Fruit fly (Drosophila melanogaster) whole organism, embryonic: ENCODE measurements around the gene Sec15.

ENCODE experiments used
- ATbp ChIP-seq: fragments of 200-800 bp; sonication (Bioruptor generic); optimal IDR thresholded peaks from 2 replicates; lab custom pipeline; 2017; ENCODE audit warnings: missing biosample characterization, mild to moderate bottlenecking, missing genetic modification characterization, missing genetic modification reagents
- Abd-B ChIP-seq: fragments of 200-800 bp; sonication (Bioruptor generic); optimal IDR thresholded peaks from 2 replicates; lab custom pipeline; 2018; ENCODE audit warnings: missing biosample characterization, mild to moderate bottlenecking, missing genetic modification characterization, moderate library complexity
- Adf1 ChIP-seq: fragments of 200-800 bp; sonication (Bioruptor generic); IDR thresholded peaks from 2 replicates; pipeline ENCODE4 v1.3.6; 2022; ENCODE audit warnings: missing biosample characterization, missing genetic modification characterization
- Asciz ChIP-seq: fragments of 200-800 bp; sonication (Bioruptor generic); optimal IDR thresholded peaks from 2 replicates; lab custom pipeline; 2017; ENCODE audit warnings: missing biosample characterization, mild to moderate bottlenecking, missing genetic modification characterization, missing genetic modification reagents
- CG10462 ChIP-seq: fragments of 200-800 bp; sonication (Bioruptor generic); optimal IDR thresholded peaks from 2 replicates; lab custom pipeline; 2016; ENCODE audit warnings: missing biosample characterization, missing genetic modification characterization
- CG11085 ChIP-seq: fragments of 200-800 bp; sonication (Bioruptor generic); IDR thresholded peaks from 2 replicates; pipeline ENCODE4 v1.3.6; 2022; ENCODE audit warnings: missing biosample characterization, missing genetic modification characterization
- CG12236 ChIP-seq: fragments of 200-800 bp; sonication (Bioruptor generic); optimal IDR thresholded peaks from 2 replicates; lab custom pipeline; 2016; ENCODE audit warnings: missing biosample characterization, missing genetic modification characterization
- CG1603 ChIP-seq: fragments of 200-800 bp; sonication (Bioruptor generic); optimal IDR thresholded peaks from 2 replicates; lab custom pipeline; 2019; ENCODE audit warnings: missing biosample characterization, mild to moderate bottlenecking, missing genetic modification characterization, moderate library complexity
- CG16863 ChIP-seq: fragments of 200-800 bp; sonication (Bioruptor generic); optimal IDR thresholded peaks from 3 replicates; lab custom pipeline; 2016; ENCODE audit warnings: missing biosample characterization, missing genetic modification characterization
- CG17361 ChIP-seq: fragments of 200-800 bp; sonication (Bioruptor generic); IDR thresholded peaks from 3 replicates; pipeline ENCODE4 v1.3.6; 2022; ENCODE audit warnings: missing biosample characterization, missing genetic modification characterization
- CG17912 ChIP-seq: fragments of 200-800 bp; sonication (Bioruptor generic); optimal IDR thresholded peaks from 2 replicates; lab custom pipeline; 2018; ENCODE audit warnings: missing biosample characterization, mild to moderate bottlenecking, missing genetic modification characterization
- CG18764 ChIP-seq: fragments of 200-800 bp; sonication (Bioruptor generic); optimal IDR thresholded peaks from 3 replicates; lab custom pipeline; 2016; ENCODE audit warnings: missing biosample characterization, missing genetic modification characterization
- CG2199 ChIP-seq: fragments of 200-800 bp; sonication (Bioruptor generic); IDR thresholded peaks from 3 replicates; pipeline ENCODE4 v1.3.6; 2022; ENCODE audit warnings: missing biosample characterization, missing genetic modification characterization
- CG30431 ChIP-seq: fragments of 200-800 bp; sonication (Bioruptor generic); optimal IDR thresholded peaks from 2 replicates; lab custom pipeline; 2017; ENCODE audit warnings: missing biosample characterization, missing genetic modification characterization
- CG31388 ChIP-seq: fragments of 200-800 bp; sonication (Bioruptor generic); optimal IDR thresholded peaks from 2 replicates; lab custom pipeline; 2016; ENCODE audit warnings: missing biosample characterization, missing genetic modification characterization
- CG3726 ChIP-seq: fragments of 200-800 bp; sonication (Bioruptor generic); IDR thresholded peaks from 3 replicates; pipeline ENCODE4, ENCODE4 v1.3.6; 2022; ENCODE audit warnings: missing biosample characterization, missing genetic modification characterization
- CG4404 ChIP-seq: fragments of 200-800 bp; sonication (Bioruptor generic); IDR thresholded peaks from 2 replicates; pipeline ENCODE4 v1.3.6; 2022; ENCODE audit warnings: missing biosample characterization, missing genetic modification characterization
- CG4730 ChIP-seq: fragments of 200-800 bp; sonication (Bioruptor generic); IDR thresholded peaks from 2 replicates; pipeline ENCODE4 v1.3.6; 2022; ENCODE audit warnings: missing biosample characterization, missing genetic modification characterization
- CG4854 ChIP-seq: fragments of 200-800 bp; sonication (Bioruptor generic); optimal IDR thresholded peaks from 2 replicates; lab custom pipeline; 2016; ENCODE audit warnings: missing biosample characterization, missing genetic modification characterization, inconsistent platforms
- CG5245 ChIP-seq: fragments of 200-800 bp; sonication (Bioruptor generic); optimal IDR thresholded peaks from 3 replicates; lab custom pipeline; 2016; ENCODE audit warnings: missing biosample characterization, missing genetic modification characterization
- CG7963 ChIP-seq: fragments of 200-800 bp; sonication (Bioruptor generic); IDR thresholded peaks from 3 replicates; pipeline ENCODE4 v1.3.6; 2022; ENCODE audit warnings: missing biosample characterization, missing genetic modification characterization; ENCODE audit not compliant: partially characterized antibody
- CG9797 ChIP-seq: fragments of 200-800 bp; sonication (Bioruptor generic); optimal IDR thresholded peaks from 3 replicates; lab custom pipeline; 2018; ENCODE audit warnings: missing biosample characterization, mild to moderate bottlenecking, missing genetic modification characterization
- Oaz ChIP-seq: fragments of 200-800 bp; sonication (Bioruptor generic); IDR thresholded peaks from 2 replicates; pipeline ENCODE4 v1.3.6; 2022; ENCODE audit warnings: missing biosample characterization, missing genetic modification characterization
- Oli ChIP-seq: fragments of 200-800 bp; sonication (Bioruptor generic); optimal IDR thresholded peaks from 2 replicates; lab custom pipeline; 2018; ENCODE audit warnings: missing biosample characterization, mild to moderate bottlenecking, missing genetic modification characterization, moderate library complexity
- PHDP ChIP-seq: fragments of 200-800 bp; sonication (Bioruptor generic); optimal IDR thresholded peaks from 3 replicates; lab custom pipeline; 2018; ENCODE audit warnings: missing biosample characterization, mild to moderate bottlenecking, missing genetic modification characterization, moderate library complexity
- Side ChIP-seq: fragments of 200-800 bp; sonication (Bioruptor generic); optimal IDR thresholded peaks from 2 replicates; lab custom pipeline; 2016; ENCODE audit warnings: missing biosample characterization, missing genetic modification characterization
- Sin3A ChIP-seq: fragments of >200 bp; optimal IDR thresholded peaks from 2 replicates; lab custom pipeline; 2018
- Six4 ChIP-seq: fragments of 200-800 bp; sonication (Bioruptor generic); optimal IDR thresholded peaks from 2 replicates; lab custom pipeline; 2016; ENCODE audit warnings: missing biosample characterization, missing genetic modification characterization
- cg ChIP-seq: fragments of 200-800 bp; sonication (Bioruptor generic); optimal IDR thresholded peaks from 3 replicates; lab custom pipeline; 2019; ENCODE audit warnings: missing biosample characterization, mild to moderate bottlenecking, missing genetic modification characterization, moderate library complexity
- cwo ChIP-seq: fragments of 200-800 bp; sonication (Bioruptor generic); optimal IDR thresholded peaks from 3 replicates; lab custom pipeline; 2017; ENCODE audit warnings: missing biosample characterization, missing genetic modification characterization, mild to moderate bottlenecking, moderate library complexity, missing genetic modification reagents
- eve ChIP-seq, 2 experiments: fragments of >200 bp; optimal IDR thresholded peaks; 2 replicates each; lab custom pipeline; 2017; ENCODE audit warnings: missing biosample characterization in 2 of 2, missing genetic modification characterization in 2 of 2
- gcm2 ChIP-seq: fragments of 200-800 bp; sonication (Bioruptor generic); optimal IDR thresholded peaks from 2 replicates; lab custom pipeline; 2016; ENCODE audit warnings: missing biosample characterization, missing genetic modification characterization
- ham ChIP-seq: fragments of 200-800 bp; sonication (Bioruptor generic); IDR thresholded peaks from 2 replicates; pipeline ENCODE4 v1.3.6; 2022; ENCODE audit warnings: missing biosample characterization, missing genetic modification characterization
- inv ChIP-seq: fragments of 200-800 bp; sonication (Bioruptor generic); IDR thresholded peaks from 2 replicates; pipeline ENCODE4 v1.3.6; 2022; ENCODE audit warnings: missing biosample characterization, missing genetic modification characterization; ENCODE audit not compliant: partially characterized antibody
- ken ChIP-seq: fragments of 200-800 bp; sonication (Bioruptor generic); IDR thresholded peaks from 3 replicates; pipeline ENCODE4 v1.3.6; 2022; ENCODE audit warnings: missing biosample characterization, missing genetic modification characterization
- luna ChIP-seq: fragments of 200-800 bp; sonication (Bioruptor generic); optimal IDR thresholded peaks from 2 replicates; lab custom pipeline; 2016; ENCODE audit warnings: missing biosample characterization, missing genetic modification characterization
- mirr ChIP-seq: fragments of 200-800 bp; sonication (Bioruptor generic); optimal IDR thresholded peaks from 3 replicates; lab custom pipeline; 2018; ENCODE audit warnings: missing biosample characterization, mild to moderate bottlenecking, missing genetic modification characterization
- nom ChIP-seq: fragments of 200-800 bp; sonication (Bioruptor generic); optimal IDR thresholded peaks from 2 replicates; lab custom pipeline; 2017; ENCODE audit warnings: missing biosample characterization, missing genetic modification characterization, mild to moderate bottlenecking, moderate library complexity, missing genetic modification reagents
- pita ChIP-seq: fragments of 200-800 bp; sonication (Bioruptor generic); optimal IDR thresholded peaks from 2 replicates; lab custom pipeline; 2017; ENCODE audit warnings: missing biosample characterization, mild to moderate bottlenecking, missing genetic modification characterization
- pnt ChIP-seq: fragments of 200-800 bp; sonication (Bioruptor generic); optimal IDR thresholded peaks from 3 replicates; lab custom pipeline; 2016; ENCODE audit warnings: missing biosample characterization, missing genetic modification characterization
- ro ChIP-seq: fragments of 200-800 bp; sonication (Bioruptor generic); IDR thresholded peaks from 2 replicates; pipeline ENCODE4 v1.3.6; 2022; ENCODE audit warnings: missing biosample characterization, missing genetic modification characterization
- sens ChIP-seq: fragments of 200-800 bp; sonication (Bioruptor generic); peaks from one replicate; lab custom pipeline; 2016; ENCODE audit warnings: missing biosample characterization, missing genetic modification characterization
- slbo ChIP-seq: fragments of 200-800 bp; sonication (Bioruptor generic); IDR thresholded peaks from 2 replicates; pipeline ENCODE4 v1.3.6; 2022; ENCODE audit warnings: missing biosample characterization, missing genetic modification characterization
- slou ChIP-seq: fragments of 200-800 bp; sonication (Bioruptor generic); optimal IDR thresholded peaks from 3 replicates; lab custom pipeline; 2016; ENCODE audit warnings: missing biosample characterization, missing genetic modification characterization
- sob ChIP-seq: fragments of 200-800 bp; sonication (Bioruptor generic); IDR thresholded peaks from 2 replicates; pipeline ENCODE4 v1.3.6; 2022; ENCODE audit warnings: missing biosample characterization, missing genetic modification characterization
- tll ChIP-seq, 2 experiments: fragments of 200-800 bp in 1 of 2; fragments of >200 bp in 1 of 2; sonication (Bioruptor generic) in 1 of 2; optimal IDR thresholded peaks; 2 replicates each; lab custom pipeline; 2017 to 2019; ENCODE audit warnings: missing biosample characterization in 2 of 2, missing genetic modification characterization in 2 of 2, mild to moderate bottlenecking in 1 of 2, moderate library complexity in 1 of 2
- trem ChIP-seq: fragments of 200-800 bp; optimal IDR thresholded peaks from 3 replicates; lab custom pipeline; 2019; ENCODE audit warnings: missing biosample characterization, mild to moderate bottlenecking, missing genetic modification characterization, moderate library complexity
- ttk ChIP-seq: fragments of 200-800 bp; sonication (Bioruptor generic); IDR thresholded peaks from 2 replicates; pipeline ENCODE4 v2.1.2; 2022; ENCODE audit warnings: missing biosample characterization, missing genetic modification characterization
- vfl ChIP-seq: fragments of 200-800 bp; sonication (Bioruptor generic); optimal IDR thresholded peaks from 2 replicates; lab custom pipeline; 2016; ENCODE audit warnings: missing biosample characterization, missing genetic modification characterization
- wek ChIP-seq: fragments of 200-800 bp; sonication (Bioruptor generic); optimal IDR thresholded peaks from 3 replicates; lab custom pipeline; 2018; ENCODE audit warnings: missing biosample characterization, mild to moderate bottlenecking, missing genetic modification characterization, moderate library complexity
- yki ChIP-seq: fragments of >200 bp; optimal IDR thresholded peaks from 3 replicates; lab custom pipeline; 2018

Gene Sec15

DNA sequence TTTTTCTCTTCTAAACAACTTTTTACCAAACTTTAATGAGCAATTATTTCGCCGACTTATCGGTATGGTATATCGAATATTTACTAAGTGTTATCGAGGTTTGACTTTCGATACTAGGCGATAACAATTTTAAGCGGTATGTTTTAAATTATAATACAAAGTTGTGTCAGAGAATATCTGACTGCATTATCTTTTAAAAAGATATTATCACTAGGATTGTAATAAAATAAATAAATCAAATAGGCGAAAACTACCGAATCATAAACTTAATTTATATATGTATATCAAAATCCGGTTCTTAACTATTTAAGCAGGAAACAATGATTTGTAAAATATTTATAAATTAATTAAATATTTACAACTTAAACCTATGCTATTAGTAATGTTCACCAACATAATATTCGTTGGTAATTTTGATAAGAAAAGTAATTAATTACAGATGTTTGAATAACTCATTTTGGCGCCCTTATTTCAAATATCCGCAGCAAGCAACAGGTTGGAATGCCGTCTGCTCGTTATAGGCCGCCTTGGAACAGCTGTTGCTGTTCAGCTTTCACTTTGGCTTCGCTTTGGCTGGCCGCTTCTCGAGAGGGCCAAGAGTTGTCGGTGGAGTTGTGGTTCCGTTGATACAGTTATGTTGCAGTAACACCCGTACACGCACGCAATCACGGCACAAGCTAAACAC lies at the start of gene Sec15, which contains the start of gene rtet (continued):
- TF ChIP-seq pita (no peak), pnt (no peak), CG4730 (GFP tag; lab: Robert Waterston, UW) (no peak), CG5245 (GFP tag; lab: Kevin White, UChicago) (peak; percentile 16), sob (GFP tag; lab: Robert Waterston, UW) (peak; percentile 45), ham (GFP tag; lab: Robert Waterston, UW) (no peak), ken (peak; percentile 75), CG16863 (GFP tag; lab: Kevin White, UChicago) (peak; percentile 65), eve (GFP tag; optimal IDR thresholded peaks at IDR 0.05; lab: Kevin White, UChicago) (no peak), CG18764 (GFP tag; lab: Kevin White, UChicago) (peak; percentile 78), gcm2 (no peak), CG10462 (GFP tag; lab: Kevin White, UChicago) (no peak), ro (no peak), CG2199 (GFP tag; lab: Robert Waterston, UW) (no peak), CG7963 (GFP tag; lab: Robert Waterston, UW) (peak; percentile 22; the same call in 1 of the 3 replicates), Adf1 (no peak), inv (peak; percentile 48), Side (GFP tag; lab: Kevin White, UChicago) (no peak), cg (GFP tag; lab: Kevin White, UChicago) (no peak), wek (peak; percentile 4), tll (GFP tag; optimal IDR thresholded peaks at IDR 0.05; lab: Kevin White, UChicago) (no peak), mirr (GFP tag; lab: Kevin White, UChicago) (peak; percentile 47), CG3726 (no peak), Six4 (GFP tag; lab: Kevin White, UChicago) (peak; percentile 12), slou (GFP tag; lab: Kevin White, UChicago) (no peak), Sin3A (lab: Kevin White, UChicago) (no peak), cwo (GFP tag; lab: Kevin White, UChicago) (peak; percentile 39), CG17361 (peak; percentile 31; the same call in 1 of the 3 replicates), ttk (GFP tag; lab: Robert Waterston, UW) (0 out of 2 replicates have a peak, but pooled peaks have one; percentile 24), luna (GFP tag; lab: Kevin White, UChicago) (no peak), Oaz (0 out of 2 replicates have a peak, but pooled peaks have one; percentile 17), CG4854 (peak; percentile 17), PHDP (peak; percentile 81), CG17912 (no peak), vfl (GFP tag; lab: Kevin White, UChicago) (no peak), Abd-B (GFP tag; lab: Kevin White, UChicago) (peak; percentile 35), CG30431 (GFP tag; lab: Kevin White, UChicago) (peak; percentile 27), Oli (tag; lab: Kevin White, UChicago) (peak; percentile 48), trem (tag; lab: Kevin White, UChicago) (peak; percentile 48), Asciz (GFP tag; lab: Kevin White, UChicago) (no peak), nom (GFP tag; lab: Kevin White, UChicago) (peak; percentile 37), yki (lab: Kevin White, UChicago) (no peak), sens (GFP tag; lab: Kevin White, UChicago) (peak; percentile 84), CG9797 (GFP tag; lab: Kevin White, UChicago) (peak; percentile 21), CG1603 (tag; lab: Kevin White, UChicago) (peak; percentile 72), CG31388 (GFP tag; lab: Kevin White, UChicago) (no peak), CG11085 (GFP tag; lab: Robert Waterston, UW) (0 out of 2 replicates have a peak, but pooled peaks have one; percentile 13), slbo (GFP tag; lab: Robert Waterston, UW) (peak; percentile 70), CG4404 (GFP tag; lab: Robert Waterston, UW) (no peak), ATbp (no peak), CG12236 (no peak)
